Fruit fly (Drosophila melanogaster) whole organism, embryonic: Measurements from ENCODE around the gene CG8112.

ENCODE experiments used
- ATbp ChIP-seq: fragments of 200-800 bp; sonication (Bioruptor generic); optimal IDR thresholded peaks from 2 replicates; lab custom pipeline; 2017; ENCODE audit warnings: missing biosample characterization, mild to moderate bottlenecking, missing genetic modification characterization, missing genetic modification reagents
- Asciz ChIP-seq: fragments of 200-800 bp; sonication (Bioruptor generic); optimal IDR thresholded peaks from 2 replicates; lab custom pipeline; 2017; ENCODE audit warnings: missing biosample characterization, mild to moderate bottlenecking, missing genetic modification characterization, missing genetic modification reagents
- Awh ChIP-seq: fragments of 200-800 bp; sonication (Bioruptor generic); IDR thresholded peaks from 2 replicates; pipeline ENCODE4, ENCODE4 v1.3.6; 2022; ENCODE audit warnings: missing biosample characterization, missing genetic modification characterization
- B-H1 ChIP-seq: fragments of 200-800 bp; sonication (Bioruptor generic); IDR thresholded peaks from 3 replicates; pipeline ENCODE4 v1.3.6; 2022; ENCODE audit warnings: missing biosample characterization, missing genetic modification characterization
- Bgb ChIP-seq: fragments of 200-800 bp; sonication (Bioruptor generic); IDR thresholded peaks from 2 replicates; pipeline ENCODE4 v1.3.6; 2022; ENCODE audit warnings: missing biosample characterization, missing genetic modification characterization; ENCODE audit not compliant: partially characterized antibody
- CG12659 ChIP-seq: fragments of 200-800 bp; sonication (Bioruptor generic); optimal IDR thresholded peaks from 3 replicates; lab custom pipeline; 2017; ENCODE audit warnings: mild to moderate bottlenecking, missing biosample characterization, missing genetic modification reagents, missing genetic modification characterization
- CG12744 ChIP-seq: fragments of 200-800 bp; sonication (Bioruptor generic); optimal IDR thresholded peaks from 2 replicates; lab custom pipeline; 2016; ENCODE audit warnings: missing biosample characterization, missing genetic modification characterization
- CG14860 ChIP-seq: fragments of 200-800 bp; sonication (Bioruptor generic); IDR thresholded peaks from 3 replicates; pipeline ENCODE4 v1.3.6; 2022; ENCODE audit warnings: missing biosample characterization, missing genetic modification characterization; ENCODE audit not compliant: partially characterized antibody
- CG1792 ChIP-seq: fragments of 200-800 bp; sonication (Bioruptor generic); optimal IDR thresholded peaks from 2 replicates; lab custom pipeline; 2016; ENCODE audit warnings: missing biosample characterization, missing genetic modification characterization
- CG2889 ChIP-seq: fragments of 200-800 bp; sonication (Bioruptor generic); IDR thresholded peaks from 3 replicates; pipeline ENCODE4 v1.3.6; 2022; ENCODE audit warnings: missing biosample characterization, missing genetic modification characterization
- CG3838 ChIP-seq: fragments of 200-800 bp; sonication (Bioruptor generic); optimal IDR thresholded peaks from 3 replicates; lab custom pipeline; 2016; ENCODE audit warnings: missing biosample characterization, missing genetic modification characterization
- CG3847 ChIP-seq: fragments of 200-800 bp; sonication (Bioruptor generic); IDR thresholded peaks from 2 replicates; pipeline ENCODE4 v1.3.6; 2022; ENCODE audit warnings: missing biosample characterization, missing genetic modification characterization
- CG4328 ChIP-seq: fragments of 200-800 bp; sonication (Bioruptor generic); optimal IDR thresholded peaks from 3 replicates; lab custom pipeline; 2017; ENCODE audit warnings: missing biosample characterization, missing genetic modification reagents, missing genetic modification characterization
- CG5245 ChIP-seq: fragments of 200-800 bp; sonication (Bioruptor generic); optimal IDR thresholded peaks from 3 replicates; lab custom pipeline; 2016; ENCODE audit warnings: missing biosample characterization, missing genetic modification characterization
- CG6254 ChIP-seq: fragments of 200-800 bp; sonication (Bioruptor generic); optimal IDR thresholded peaks from 3 replicates; lab custom pipeline; 2017; ENCODE audit warnings: mild to moderate bottlenecking, missing biosample characterization, missing genetic modification reagents, missing genetic modification characterization
- CG8388 ChIP-seq: fragments of 200-800 bp; sonication (Bioruptor generic); optimal IDR thresholded peaks from 2 replicates; lab custom pipeline; 2019; ENCODE audit warnings: missing biosample characterization, mild to moderate bottlenecking, missing genetic modification characterization, moderate library complexity
- CG8478 ChIP-seq: fragments of >200 bp; optimal IDR thresholded peaks from 2 replicates; lab custom pipeline; 2018
- CG8924 ChIP-seq: fragments of 200-800 bp; optimal IDR thresholded peaks from 3 replicates; lab custom pipeline; 2019; ENCODE audit warnings: missing biosample characterization, mild to moderate bottlenecking, missing genetic modification characterization, moderate library complexity
- CHES-1-like ChIP-seq: fragments of 200-800 bp; sonication (Bioruptor generic); optimal IDR thresholded peaks from 2 replicates; lab custom pipeline; 2016; ENCODE audit warnings: missing biosample characterization, missing genetic modification characterization
- D19B ChIP-seq: fragments of 200-800 bp; sonication (Bioruptor generic); optimal IDR thresholded peaks from 2 replicates; lab custom pipeline; 2017; ENCODE audit warnings: missing biosample characterization, mild to moderate bottlenecking, missing genetic modification characterization
- Deaf1 ChIP-seq: fragments of 200-800 bp; optimal IDR thresholded peaks from 3 replicates; lab custom pipeline; 2019; ENCODE audit warnings: missing biosample characterization, mild to moderate bottlenecking, missing genetic modification characterization, moderate library complexity
- Drgx ChIP-seq: fragments of 200-800 bp; sonication (Bioruptor generic); IDR thresholded peaks from 2 replicates; pipeline ENCODE4 v1.3.6; 2022; ENCODE audit warnings: missing biosample characterization, missing genetic modification characterization
- Ets97D ChIP-seq: fragments of 200-800 bp; sonication (Bioruptor generic); optimal IDR thresholded peaks from 3 replicates; lab custom pipeline; 2016; ENCODE audit warnings: missing biosample characterization, missing genetic modification characterization
- Fer2 ChIP-seq: fragments of 200-800 bp; sonication (Bioruptor generic); optimal IDR thresholded peaks from 2 replicates; lab custom pipeline; 2018; ENCODE audit warnings: missing biosample characterization, mild to moderate bottlenecking, missing genetic modification characterization, moderate library complexity
- HLH3B ChIP-seq: fragments of 200-800 bp; sonication (Bioruptor generic); IDR thresholded peaks from 2 replicates; pipeline ENCODE4 v1.3.6; 2022; ENCODE audit warnings: missing biosample characterization, missing genetic modification characterization
- Hand ChIP-seq: fragments of 200-800 bp; sonication (Bioruptor generic); optimal IDR thresholded peaks from 2 replicates; lab custom pipeline; 2017; ENCODE audit warnings: mild to moderate bottlenecking, missing biosample characterization, missing genetic modification reagents, missing genetic modification characterization
- Hey ChIP-seq: fragments of 200-800 bp; sonication (Bioruptor generic); optimal IDR thresholded peaks from 3 replicates; lab custom pipeline; 2018; ENCODE audit warnings: missing biosample characterization, mild to moderate bottlenecking, missing genetic modification characterization
- Hmr ChIP-seq: fragments of 200-800 bp; sonication (Bioruptor generic); optimal IDR thresholded peaks from 3 replicates; lab custom pipeline; 2017; ENCODE audit warnings: mild to moderate bottlenecking, missing biosample characterization, missing genetic modification reagents, missing genetic modification characterization
- Kr ChIP-seq: fragments of 200-800 bp; sonication (Bioruptor generic); optimal IDR thresholded peaks from 2 replicates; lab custom pipeline; 2017; ENCODE audit warnings: missing biosample characterization, mild to moderate bottlenecking, missing genetic modification characterization
- Lim3 ChIP-seq: fragments of 200-800 bp; sonication (Bioruptor generic); IDR thresholded peaks from 2 replicates; pipeline ENCODE4 v1.3.6; 2022; ENCODE audit warnings: missing biosample characterization, missing genetic modification characterization
- Mes4 ChIP-seq: fragments of 200-800 bp; sonication (Bioruptor generic); optimal IDR thresholded peaks from 2 replicates; lab custom pipeline; 2016; ENCODE audit warnings: missing biosample characterization, missing genetic modification characterization
- ab ChIP-seq: fragments of 200-800 bp; sonication (Bioruptor generic); optimal IDR thresholded peaks from 2 replicates; lab custom pipeline; 2016; ENCODE audit warnings: missing biosample characterization, missing genetic modification characterization
- br ChIP-seq: fragments of >200 bp; optimal IDR thresholded peaks from 2 replicates; lab custom pipeline; 2017
- bsh ChIP-seq, 2 experiments: fragments of 200-800 bp; sonication (Bioruptor generic); optimal IDR thresholded peaks; 2 replicates each; lab custom pipeline; 2017 to 2018; ENCODE audit warnings: mild to moderate bottlenecking in 2 of 2, missing biosample characterization in 2 of 2, missing genetic modification characterization in 2 of 2, moderate library complexity in 1 of 2
- cg ChIP-seq: fragments of 200-800 bp; sonication (Bioruptor generic); optimal IDR thresholded peaks from 3 replicates; lab custom pipeline; 2019; ENCODE audit warnings: missing biosample characterization, mild to moderate bottlenecking, missing genetic modification characterization, moderate library complexity
- cwo ChIP-seq: fragments of 200-800 bp; sonication (Bioruptor generic); optimal IDR thresholded peaks from 3 replicates; lab custom pipeline; 2017; ENCODE audit warnings: missing biosample characterization, missing genetic modification characterization, mild to moderate bottlenecking, moderate library complexity, missing genetic modification reagents
- dpn ChIP-seq, 2 experiments: fragments of 200-800 bp; sonication (Bioruptor generic); optimal IDR thresholded peaks; 3 replicates each; lab custom pipeline; 2016; ENCODE audit warnings: missing biosample characterization in 2 of 2, missing genetic modification characterization in 2 of 2
- esg ChIP-seq: fragments of 200-800 bp; sonication (Bioruptor generic); conservative IDR thresholded peaks from 2 replicates; pipeline ENCODE4 v1.3.6; 2022; ENCODE audit warnings: missing biosample characterization, missing genetic modification characterization
- fru ChIP-seq: fragments of >200 bp; optimal IDR thresholded peaks from 2 replicates; lab custom pipeline; 2017
- gsb ChIP-seq: fragments of 200-800 bp; sonication (Bioruptor generic); IDR thresholded peaks from 2 replicates; pipeline ENCODE4 v1.3.6; 2022; ENCODE audit warnings: missing biosample characterization, missing genetic modification characterization
- hkb ChIP-seq, 2 experiments: fragments of 200-800 bp in 1 of 2; fragments of >200 bp in 1 of 2; sonication (Bioruptor generic) in 1 of 2; IDR thresholded peaks in 1 of 2; optimal IDR thresholded peaks in 1 of 2; 2 replicates each; pipeline versions ENCODE4 v1.3.6 to Lab custom; 2017 to 2022; ENCODE audit warnings: missing biosample characterization in 1 of 2, missing genetic modification characterization in 1 of 2
- ind ChIP-seq: fragments of 200-800 bp; sonication (Bioruptor generic); optimal IDR thresholded peaks from 3 replicates; lab custom pipeline; 2016; ENCODE audit warnings: missing biosample characterization, missing genetic modification characterization
- jumu ChIP-seq: fragments of 200-800 bp; sonication (Bioruptor generic); optimal IDR thresholded peaks from 3 replicates; lab custom pipeline; 2016; ENCODE audit warnings: missing biosample characterization, missing genetic modification characterization
- lab ChIP-seq: fragments of 200-800 bp; sonication (Bioruptor generic); optimal IDR thresholded peaks from 3 replicates; lab custom pipeline; 2017; ENCODE audit warnings: missing biosample characterization, missing genetic modification characterization, mild to moderate bottlenecking, moderate library complexity, missing genetic modification reagents
- pfk ChIP-seq: fragments of 200-800 bp; sonication (Bioruptor generic); optimal IDR thresholded peaks from 2 replicates; lab custom pipeline; 2018; ENCODE audit warnings: missing biosample characterization, mild to moderate bottlenecking, missing genetic modification characterization, moderate library complexity
- psq ChIP-seq: fragments of 200-800 bp; sonication (Bioruptor generic); optimal IDR thresholded peaks from 2 replicates; lab custom pipeline; 2017; ENCODE audit warnings: missing biosample characterization, missing genetic modification characterization
- pum ChIP-seq: fragments of 200-800 bp; sonication (Bioruptor generic); optimal IDR thresholded peaks from 2 replicates; lab custom pipeline; 2016; ENCODE audit warnings: missing biosample characterization, missing genetic modification characterization
- sisA ChIP-seq: fragments of 200-800 bp; sonication (Bioruptor generic); IDR thresholded peaks from 2 replicates; pipeline ENCODE4 v1.3.6; 2022; ENCODE audit warnings: missing biosample characterization, missing genetic modification characterization
- ssp ChIP-seq: fragments of 200-800 bp; sonication (Bioruptor generic); IDR thresholded peaks from 2 replicates; pipeline ENCODE4 v1.3.6; 2022; ENCODE audit warnings: missing biosample characterization, missing genetic modification characterization
- stwl ChIP-seq: fragments of 200-800 bp; sonication (Bioruptor generic); optimal IDR thresholded peaks from 3 replicates; lab custom pipeline; 2018; ENCODE audit warnings: missing biosample characterization, mild to moderate bottlenecking, missing genetic modification characterization, moderate library complexity
- vvl ChIP-seq: fragments of 200-800 bp; sonication (Bioruptor generic); IDR thresholded peaks from 2 replicates; pipeline ENCODE4 v1.3.6; 2022; ENCODE audit warnings: missing biosample characterization, missing genetic modification characterization

CG8112 gene

DNA sequence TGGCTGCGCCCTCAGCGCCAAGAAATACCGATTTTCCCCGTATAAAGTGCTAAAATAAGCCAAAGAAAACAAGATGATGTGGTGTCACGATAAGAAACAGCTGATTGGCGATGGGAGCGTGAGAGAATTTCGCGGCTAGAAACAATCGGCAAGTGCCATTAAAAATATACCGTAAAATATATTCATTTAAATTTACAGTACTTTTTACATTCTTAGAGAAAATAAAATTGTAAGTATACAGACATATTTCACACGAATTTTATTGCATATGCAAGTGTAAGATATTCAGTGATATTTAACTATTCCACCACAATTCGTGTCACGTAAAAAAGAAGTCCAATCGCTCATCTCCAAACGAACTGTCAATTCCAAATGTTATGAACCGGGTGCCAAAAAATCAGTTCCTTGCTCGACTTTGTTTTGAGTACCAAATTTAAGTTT is 36.2 kb upstream of the CG8112 start, which contains the start of the genes Unc50, CG11755 and CG8043 (continued):
- TF ChIP-seq CG8478: no peak
- no peak for TF ChIP-seq Hey
- peak; percentile 89 for TF ChIP-seq CG3847 (GFP tag; lab: Robert Waterston, UW)
- no peak for TF ChIP-seq pfk (GFP tag; lab: Kevin White, UChicago)
- peak; percentile 86 for TF ChIP-seq CG12659 (GFP tag; lab: Kevin White, UChicago)
- TF ChIP-seq Kr (GFP tag; lab: Kevin White, UChicago): no peak
- TF ChIP-seq CG14860 (GFP tag; lab: Robert Waterston, UW): peak; percentile 97
- TF ChIP-seq Ets97D (GFP tag; lab: Kevin White, UChicago): peak; percentile 74
- TF ChIP-seq ind: peak; percentile 83
- no peak for TF ChIP-seq cg (GFP tag; lab: Kevin White, UChicago)
- TF ChIP-seq stwl (tag; lab: Kevin White, UChicago): no peak
- TF ChIP-seq Drgx (GFP tag; lab: Robert Waterston, UW): peak; percentile 35; the same call in 1 of the 2 replicates
- peak; percentile 68 for TF ChIP-seq pum (GFP tag; lab: Kevin White, UChicago)
- TF ChIP-seq br (lab: Kevin White, UChicago): no peak
- TF ChIP-seq ATbp: peak; percentile 32
- peak in 1 of 2 experiments; percentile 72 for TF ChIP-seq bsh (GFP tag; optimal IDR thresholded peaks at IDR 0.05; lab: Kevin White, UChicago)
- TF ChIP-seq jumu: peak; percentile 70
- TF ChIP-seq Bgb (GFP tag; lab: Robert Waterston, UW): peak; percentile 93
- no peak for TF ChIP-seq Hand (GFP tag; lab: Kevin White, UChicago)
- TF ChIP-seq CHES-1-like (GFP tag; lab: Kevin White, UChicago): peak; percentile 33
- no peak for TF ChIP-seq gsb (GFP tag; lab: Robert Waterston, UW)
- TF ChIP-seq ssp (GFP tag; lab: Robert Waterston, UW): peak; percentile 70
- TF ChIP-seq cwo: peak; percentile 49
- TF ChIP-seq vvl: peak; percentile 81
- TF ChIP-seq CG5245 (GFP tag; lab: Kevin White, UChicago): peak; percentile 45
- TF ChIP-seq CG8388 (GFP tag; lab: Kevin White, UChicago): peak; percentile 86
- TF ChIP-seq sisA (GFP tag; lab: Robert Waterston, UW): peak; percentile 73
- peak; percentile 51 for TF ChIP-seq Deaf1
- TF ChIP-seq HLH3B (GFP tag; lab: Robert Waterston, UW): peak; percentile 59; the same call in 1 of the 2 replicates
- peak; percentile 78 to 84 for TF ChIP-seq dpn (GFP tag; optimal IDR thresholded peaks at IDR 0.05; lab: Kevin White, UChicago)
- TF ChIP-seq Asciz (GFP tag; lab: Kevin White, UChicago): no peak
- no peak for TF ChIP-seq psq (GFP tag; lab: Kevin White, UChicago)
- TF ChIP-seq lab (GFP tag; lab: Kevin White, UChicago): no peak
- TF ChIP-seq Fer2 (tag; lab: Kevin White, UChicago): peak; percentile 63
- peak; percentile 41 for TF ChIP-seq CG6254 (GFP tag; lab: Kevin White, UChicago)
- TF ChIP-seq Awh (GFP tag; lab: Robert Waterston, UW): 0 out of 2 replicates have a peak, but pooled peaks have one; percentile 25
- TF ChIP-seq CG2889 (GFP tag; lab: Robert Waterston, UW): no peak; the same call in 2 of the 3 replicates
- no peak for TF ChIP-seq fru (lab: Kevin White, UChicago)
- peak; percentile 27 for TF ChIP-seq Mes4 (GFP tag; lab: Kevin White, UChicago)
- no peak for TF ChIP-seq ab (GFP tag; lab: Kevin White, UChicago)
- peak; percentile 24 for TF ChIP-seq D19B (GFP tag; lab: Kevin White, UChicago)
- TF ChIP-seq hkb (optimal IDR thresholded peaks at IDR 0.05; lab: Kevin White, UChicago): peak; percentile 86
- peak; percentile 72 for TF ChIP-seq hkb (GFP tag; IDR thresholded peaks at IDR 0.05; lab: Robert Waterston, UW)
- TF ChIP-seq B-H1 (GFP tag; lab: Robert Waterston, UW): peak; percentile 44; the same call in 2 of the 3 replicates
- TF ChIP-seq esg (GFP tag; lab: Robert Waterston, UW): peak; percentile 63
- TF ChIP-seq CG8924 (tag; lab: Kevin White, UChicago): peak; percentile 82
- TF ChIP-seq Lim3 (GFP tag; lab: Robert Waterston, UW): no peak
- TF ChIP-seq CG1792 (GFP tag; lab: Kevin White, UChicago): no peak
- TF ChIP-seq CG4328 (GFP tag; lab: Kevin White, UChicago): peak; percentile 31
- peak; percentile 84 for TF ChIP-seq Hmr (GFP tag; lab: Kevin White, UChicago)
- peak; percentile 44 for TF ChIP-seq CG3838 (GFP tag; lab: Kevin White, UChicago)
- TF ChIP-seq CG12744 (GFP tag; lab: Kevin White, UChicago): peak; percentile 65
